Fruit fly (Drosophila melanogaster) whole organism, embryonic: ENCODE data around the gene CG7058.
A peak's percentile ranks its signal among the peaks of the same experiment; 100 is the strongest.

Source experiments
- Abd-B ChIP-seq: fragments of 200-800 bp; sonication (Bioruptor generic); optimal IDR thresholded peaks from 2 replicates; lab custom pipeline; 2018; ENCODE audit warnings: missing biosample characterization, mild to moderate bottlenecking, missing genetic modification characterization, moderate library complexity
- Ada2b ChIP-seq: fragments of 200-800 bp; sonication (Bioruptor generic); IDR thresholded peaks from 2 replicates; pipeline ENCODE4 v1.3.6; 2022; ENCODE audit warnings: missing biosample characterization, missing genetic modification characterization
- CG10431 ChIP-seq: fragments of 200-800 bp; sonication (Bioruptor generic); optimal IDR thresholded peaks from 3 replicates; lab custom pipeline; 2018; ENCODE audit warnings: missing biosample characterization, mild to moderate bottlenecking, missing genetic modification characterization
- CG11398 ChIP-seq: fragments of 200-800 bp; sonication (Bioruptor generic); optimal IDR thresholded peaks from 2 replicates; lab custom pipeline; 2016; ENCODE audit warnings: missing biosample characterization, missing genetic modification characterization
- CG11504 ChIP-seq: fragments of 200-800 bp; sonication (Bioruptor generic); optimal IDR thresholded peaks from 3 replicates; lab custom pipeline; 2019; ENCODE audit warnings: missing biosample characterization, mild to moderate bottlenecking, missing genetic modification characterization, moderate library complexity
- CG15601 ChIP-seq: fragments of 200-800 bp; sonication (Bioruptor generic); optimal IDR thresholded peaks from 3 replicates; lab custom pipeline; 2019; ENCODE audit warnings: missing biosample characterization, mild to moderate bottlenecking, missing genetic modification characterization, moderate library complexity
- CG16813 ChIP-seq: fragments of 200-800 bp; sonication (Bioruptor generic); IDR thresholded peaks from 3 replicates; pipeline ENCODE4 v1.3.6; 2022; ENCODE audit warnings: missing biosample characterization, missing genetic modification characterization; ENCODE audit not compliant: partially characterized antibody
- CG3847 ChIP-seq: fragments of 200-800 bp; sonication (Bioruptor generic); IDR thresholded peaks from 2 replicates; pipeline ENCODE4 v1.3.6; 2022; ENCODE audit warnings: missing biosample characterization, missing genetic modification characterization
- CG3995 ChIP-seq: fragments of 200-800 bp; sonication (Bioruptor generic); optimal IDR thresholded peaks from 3 replicates; lab custom pipeline; 2016; ENCODE audit warnings: missing biosample characterization, missing genetic modification characterization
- CG42726 ChIP-seq: fragments of 200-800 bp; sonication (Bioruptor generic); IDR thresholded peaks from 2 replicates; pipeline ENCODE4 v1.3.6; 2022; ENCODE audit warnings: missing biosample characterization, missing genetic modification characterization; ENCODE audit not compliant: partially characterized antibody
- CG5180 ChIP-seq: fragments of 200-800 bp; sonication (Bioruptor generic); optimal IDR thresholded peaks from 3 replicates; lab custom pipeline; 2017; ENCODE audit warnings: missing biosample characterization, missing genetic modification characterization, mild to moderate bottlenecking, moderate library complexity, missing genetic modification reagents
- CG8290 ChIP-seq, 3 experiments: fragments of 200-800 bp; sonication (Bioruptor generic); optimal IDR thresholded peaks; 2 replicates each; lab custom pipeline; 2016 to 2019; ENCODE audit warnings: missing biosample characterization in 3 of 3, missing genetic modification characterization in 3 of 3, mild to moderate bottlenecking in 2 of 3, moderate library complexity in 1 of 3
- CG8478 ChIP-seq: fragments of >200 bp; optimal IDR thresholded peaks from 2 replicates; lab custom pipeline; 2018
- CG9817 ChIP-seq: fragments of 200-800 bp; sonication (Bioruptor generic); optimal IDR thresholded peaks from 2 replicates; lab custom pipeline; 2018; ENCODE audit warnings: missing biosample characterization, mild to moderate bottlenecking, missing genetic modification characterization, moderate library complexity
- Deaf1 ChIP-seq: fragments of 200-800 bp; optimal IDR thresholded peaks from 3 replicates; lab custom pipeline; 2019; ENCODE audit warnings: missing biosample characterization, mild to moderate bottlenecking, missing genetic modification characterization, moderate library complexity
- Dip3 ChIP-seq: fragments of 200-800 bp; sonication (Bioruptor generic); optimal IDR thresholded peaks from 3 replicates; lab custom pipeline; 2016; ENCODE audit warnings: missing biosample characterization, missing genetic modification characterization
- Ets65A ChIP-seq: fragments of 200-800 bp; sonication (Bioruptor generic); peaks from one replicate; lab custom pipeline; 2016; ENCODE audit warnings: missing biosample characterization, missing genetic modification characterization
- Jarid2 ChIP-seq: fragments of 200-800 bp; sonication (Bioruptor generic); optimal IDR thresholded peaks from 3 replicates; lab custom pipeline; 2017; ENCODE audit warnings: mild to moderate bottlenecking, missing biosample characterization, missing genetic modification reagents, missing genetic modification characterization
- Mad ChIP-seq: fragments of 200-800 bp; sonication (Bioruptor generic); optimal IDR thresholded peaks from 2 replicates; lab custom pipeline; 2016; ENCODE audit warnings: missing biosample characterization, missing genetic modification characterization
- Med ChIP-seq: fragments of 200-800 bp; sonication (Bioruptor generic); peaks from one replicate; lab custom pipeline; 2016; ENCODE audit warnings: missing biosample characterization, missing genetic modification characterization, mild to moderate bottlenecking, inconsistent platforms, moderate library complexity
- Neu2 ChIP-seq: fragments of 200-800 bp; sonication (Bioruptor generic); optimal IDR thresholded peaks from 3 replicates; lab custom pipeline; 2016; ENCODE audit warnings: missing biosample characterization, missing genetic modification characterization, borderline replicate concordance
- Trl ChIP-seq, 3 experiments: fragments of >200 bp in 2 of 3; fragments of 200-800 bp in 1 of 3; sonication (Bioruptor generic) in 1 of 3; optimal IDR thresholded peaks; 2 replicates in 1 of 3; 3 replicates in 2 of 3; lab custom pipeline; 2016 to 2017; ENCODE audit warnings: missing biosample characterization in 1 of 3, missing genetic modification characterization in 1 of 3
- Vsx1 ChIP-seq: fragments of 200-800 bp; sonication (Bioruptor generic); optimal IDR thresholded peaks from 2 replicates; lab custom pipeline; 2017; ENCODE audit warnings: missing biosample characterization, mild to moderate bottlenecking, missing genetic modification characterization, missing genetic modification reagents
- YL-1 ChIP-seq: fragments of 200-800 bp; sonication (Bioruptor generic); optimal IDR thresholded peaks from 3 replicates; lab custom pipeline; 2017; ENCODE audit warnings: missing biosample characterization, mild to moderate bottlenecking, missing genetic modification characterization
- ab ChIP-seq: fragments of 200-800 bp; sonication (Bioruptor generic); optimal IDR thresholded peaks from 2 replicates; lab custom pipeline; 2016; ENCODE audit warnings: missing biosample characterization, missing genetic modification characterization
- aop ChIP-seq: fragments of 200-800 bp; sonication (Bioruptor generic); IDR thresholded peaks from 2 replicates; pipeline ENCODE4 v1.3.6; 2022; ENCODE audit warnings: missing biosample characterization, missing genetic modification characterization
- br ChIP-seq: fragments of >200 bp; optimal IDR thresholded peaks from 2 replicates; lab custom pipeline; 2017
- chm ChIP-seq: fragments of 200-800 bp; sonication (Bioruptor generic); IDR thresholded peaks from 2 replicates; pipeline ENCODE4 v1.3.6; 2022; ENCODE audit warnings: missing biosample characterization, missing genetic modification characterization
- ci ChIP-seq: fragments of 200-800 bp; sonication (Bioruptor generic); IDR thresholded peaks from 3 replicates; pipeline ENCODE4 v1.3.6; 2022; ENCODE audit warnings: missing biosample characterization, missing genetic modification characterization
- dmrt11E ChIP-seq: fragments of 200-800 bp; sonication (Bioruptor generic); optimal IDR thresholded peaks from 3 replicates; lab custom pipeline; 2018; ENCODE audit warnings: missing biosample characterization, mild to moderate bottlenecking, missing genetic modification characterization, moderate library complexity
- emc ChIP-seq: fragments of 200-800 bp; sonication (Bioruptor generic); optimal IDR thresholded peaks from 2 replicates; lab custom pipeline; 2016; ENCODE audit warnings: missing biosample characterization, missing genetic modification characterization
- ewg ChIP-seq: fragments of 200-800 bp; sonication (Bioruptor generic); optimal IDR thresholded peaks from 3 replicates; lab custom pipeline; 2017; ENCODE audit warnings: mild to moderate bottlenecking, missing biosample characterization, missing genetic modification reagents, missing genetic modification characterization
- gem ChIP-seq: fragments of 200-800 bp; sonication (Bioruptor generic); optimal IDR thresholded peaks from 2 replicates; lab custom pipeline; 2019; ENCODE audit warnings: missing biosample characterization, mild to moderate bottlenecking, missing genetic modification characterization, moderate library complexity
- her ChIP-seq: fragments of 200-800 bp; sonication (Bioruptor generic); optimal IDR thresholded peaks from 2 replicates; lab custom pipeline; 2016; ENCODE audit warnings: missing biosample characterization, missing genetic modification characterization
- hkb ChIP-seq, 2 experiments: fragments of 200-800 bp in 1 of 2; fragments of >200 bp in 1 of 2; sonication (Bioruptor generic) in 1 of 2; IDR thresholded peaks in 1 of 2; optimal IDR thresholded peaks in 1 of 2; 2 replicates each; pipeline versions ENCODE4 v1.3.6 to Lab custom; 2017 to 2022; ENCODE audit warnings: missing biosample characterization in 1 of 2, missing genetic modification characterization in 1 of 2
- hth ChIP-seq: fragments of >200 bp; optimal IDR thresholded peaks from 2 replicates; lab custom pipeline; 2017; ENCODE audit warnings: inconsistent platforms
- jumu ChIP-seq: fragments of 200-800 bp; sonication (Bioruptor generic); optimal IDR thresholded peaks from 3 replicates; lab custom pipeline; 2016; ENCODE audit warnings: missing biosample characterization, missing genetic modification characterization
- ken ChIP-seq: fragments of 200-800 bp; sonication (Bioruptor generic); IDR thresholded peaks from 3 replicates; pipeline ENCODE4 v1.3.6; 2022; ENCODE audit warnings: missing biosample characterization, missing genetic modification characterization
- kni ChIP-seq: fragments of 200-800 bp; sonication (Bioruptor generic); optimal IDR thresholded peaks from 3 replicates; lab custom pipeline; 2017; ENCODE audit warnings: mild to moderate bottlenecking, missing biosample characterization, missing genetic modification reagents, missing genetic modification characterization
- mirr ChIP-seq: fragments of 200-800 bp; sonication (Bioruptor generic); optimal IDR thresholded peaks from 3 replicates; lab custom pipeline; 2018; ENCODE audit warnings: missing biosample characterization, mild to moderate bottlenecking, missing genetic modification characterization
- nom ChIP-seq: fragments of 200-800 bp; sonication (Bioruptor generic); optimal IDR thresholded peaks from 2 replicates; lab custom pipeline; 2017; ENCODE audit warnings: missing biosample characterization, missing genetic modification characterization, mild to moderate bottlenecking, moderate library complexity, missing genetic modification reagents
- pnt ChIP-seq: fragments of 200-800 bp; sonication (Bioruptor generic); optimal IDR thresholded peaks from 3 replicates; lab custom pipeline; 2016; ENCODE audit warnings: missing biosample characterization, missing genetic modification characterization
- pzg ChIP-seq: fragments of 200-800 bp; sonication (Bioruptor generic); optimal IDR thresholded peaks from 3 replicates; lab custom pipeline; 2018; ENCODE audit warnings: missing biosample characterization, mild to moderate bottlenecking, missing genetic modification characterization, moderate library complexity
- run ChIP-seq: fragments of 200-800 bp; sonication (Bioruptor generic); optimal IDR thresholded peaks from 3 replicates; lab custom pipeline; 2018; ENCODE audit warnings: missing biosample characterization, mild to moderate bottlenecking, missing genetic modification characterization
- salm ChIP-seq: fragments of 200-800 bp; sonication (Bioruptor generic); optimal IDR thresholded peaks from 2 replicates; lab custom pipeline; 2018; ENCODE audit warnings: missing biosample characterization, mild to moderate bottlenecking, missing genetic modification characterization
- sens ChIP-seq: fragments of 200-800 bp; sonication (Bioruptor generic); peaks from one replicate; lab custom pipeline; 2016; ENCODE audit warnings: missing biosample characterization, missing genetic modification characterization
- sna ChIP-seq: fragments of 200-800 bp; sonication (Bioruptor generic); IDR thresholded peaks from 2 replicates; pipeline ENCODE4 v1.3.6; 2022; ENCODE audit warnings: missing biosample characterization, missing genetic modification characterization; ENCODE audit not compliant: partially characterized antibody
- tgo ChIP-seq: fragments of 200-800 bp; sonication (Bioruptor generic); IDR thresholded peaks from 3 replicates; pipeline ENCODE4 v1.3.6; 2022; ENCODE audit warnings: missing biosample characterization, missing genetic modification characterization
- yki ChIP-seq: fragments of >200 bp; optimal IDR thresholded peaks from 3 replicates; lab custom pipeline; 2018

CG7058 gene

DNA sequence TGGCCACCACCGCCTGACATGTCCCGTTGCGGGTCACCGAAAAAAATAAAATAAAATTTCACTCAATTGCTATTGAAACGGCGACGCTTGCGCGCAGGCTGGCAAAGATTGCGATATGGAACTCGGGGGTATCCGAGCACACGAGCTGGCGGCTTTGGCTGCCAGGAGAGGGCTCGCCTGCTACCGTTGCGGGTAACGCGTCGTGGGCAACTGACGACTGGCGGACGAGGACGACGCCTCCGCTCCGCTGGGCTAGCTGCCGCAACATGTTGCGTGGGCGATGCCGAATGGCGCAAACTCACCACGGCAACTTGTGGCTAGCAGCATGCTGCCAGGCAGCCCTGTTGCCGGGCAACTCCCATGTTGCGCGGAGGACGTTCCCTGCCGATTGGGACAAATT is 32.7 kb upstream of the CG7058 start, which contains the start of gene CCKLR-17D3:
Gene CCKLR-17D3, minus strand, starts transcription at position 211 of the 400 bp plus-strand sequence.
- TF ChIP-seq aop (no peak), Med (GFP tag; lab: Kevin White, UChicago) (peak; percentile 87), ci (0 out of 3 replicates have a peak, but pooled peaks have one; percentile 55), nom (GFP tag; lab: Kevin White, UChicago) (peak; percentile 5), CG42726 (GFP tag; lab: Robert Waterston, UW) (peak; percentile 29; the same call in 1 of the 2 replicates), sens (peak; percentile 72), Jarid2 (GFP tag; lab: Kevin White, UChicago) (peak; percentile 71), mirr (no peak), CG16813 (0 out of 3 replicates have a peak, but pooled peaks have one; percentile 14), CG5180 (GFP tag; lab: Kevin White, UChicago) (peak; percentile 27), Trl (optimal IDR thresholded peaks at IDR 0.05; lab: Kevin White, UChicago) (no peak), Trl (GFP tag; optimal IDR thresholded peaks at IDR 0.05; lab: Kevin White, UChicago) (no peak), Dip3 (GFP tag; lab: Kevin White, UChicago) (no peak), pnt (GFP tag; lab: Kevin White, UChicago) (no peak), Mad (GFP tag; lab: Kevin White, UChicago) (peak; percentile 2), ewg (GFP tag; lab: Kevin White, UChicago) (peak; percentile 74), Ets65A (GFP tag; lab: Kevin White, UChicago) (peak; percentile 27), chm (0 out of 2 replicates have a peak, but pooled peaks have one; percentile 23), CG11504 (tag; lab: Kevin White, UChicago) (peak; percentile 99), CG8290 (GFP tag; optimal IDR thresholded peaks at IDR 0.05; lab: Kevin White, UChicago) (no peak), CG8290 (tag; optimal IDR thresholded peaks at IDR 0.05; lab: Kevin White, UChicago) (peak in 1 of 2 experiments; percentile 23), CG3995 (GFP tag; lab: Kevin White, UChicago) (no peak), Deaf1 (tag; lab: Kevin White, UChicago) (peak; percentile 88)

DNA sequence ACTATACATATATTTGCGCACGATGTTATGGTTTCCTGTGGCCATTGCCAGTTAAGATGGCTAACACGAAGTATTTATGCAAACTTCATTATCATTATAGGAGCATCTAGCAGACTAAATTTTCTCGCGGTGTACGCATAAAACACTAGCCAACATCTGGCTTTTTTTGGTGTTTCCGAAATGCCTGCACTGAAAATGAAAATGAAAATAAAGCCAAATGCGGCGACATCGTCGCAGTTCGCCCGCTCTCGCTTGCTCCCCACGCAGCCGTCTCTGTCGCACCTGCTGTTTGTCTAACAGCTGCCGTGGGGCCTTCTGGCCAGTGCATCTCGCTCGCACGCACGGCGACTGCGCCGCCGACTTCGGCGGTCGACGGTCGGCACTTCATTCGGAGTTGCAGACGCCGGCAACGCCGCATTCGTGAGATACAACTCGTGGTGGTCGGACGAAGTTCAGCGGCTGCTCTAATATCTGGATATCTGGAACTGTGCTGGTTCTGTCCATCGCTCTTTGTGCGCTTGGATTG is 31.6 kb upstream of the CG7058 start, which contains the start of gene CG6891:
Gene CG6891, plus strand, starts transcription at position 411 of the 526 bp plus-strand sequence.
- TF ChIP-seq CG8478 (lab: Kevin White, UChicago) (peak; percentile 63), CG9817 (tag; lab: Kevin White, UChicago) (peak; percentile 19), br (no peak), Ada2b (GFP tag; lab: Robert Waterston, UW) (no peak), CG3847 (GFP tag; lab: Robert Waterston, UW) (0 out of 2 replicates have a peak, but pooled peaks have one; percentile 13), her (GFP tag; lab: Kevin White, UChicago) (no peak), emc (GFP tag; lab: Kevin White, UChicago) (no peak), YL-1 (GFP tag; lab: Kevin White, UChicago) (peak; percentile 30), CG15601 (peak; percentile 33), sna (GFP tag; lab: Robert Waterston, UW) (no peak), jumu (GFP tag; lab: Kevin White, UChicago) (peak; percentile 5), ken (GFP tag; lab: Robert Waterston, UW) (peak; percentile 29; the same call in 1 of the 3 replicates), Neu2 (GFP tag; lab: Kevin White, UChicago) (no peak), ab (GFP tag; lab: Kevin White, UChicago) (no peak), CG10431 (GFP tag; lab: Kevin White, UChicago) (peak; percentile 47), CG11398 (GFP tag; lab: Kevin White, UChicago) (no peak), Abd-B (GFP tag; lab: Kevin White, UChicago) (peak; percentile 37), gem (tag; lab: Kevin White, UChicago) (peak; percentile 55), kni (GFP tag; lab: Kevin White, UChicago) (peak; percentile 28), yki (lab: Kevin White, UChicago) (no peak), tgo (GFP tag; lab: Robert Waterston, UW) (peak; percentile 23; the same call in 1 of the 3 replicates), pzg (GFP tag; lab: Kevin White, UChicago) (no peak), hkb (optimal IDR thresholded peaks at IDR 0.05; lab: Kevin White, UChicago) (no peak), hkb (GFP tag; IDR thresholded peaks at IDR 0.05; lab: Robert Waterston, UW) (peak; percentile 29; the same call in 1 of the 2 replicates), dmrt11E (peak; percentile 46), aop (no peak), salm (no peak), run (tag; lab: Kevin White, UChicago) (no peak), Vsx1 (no peak), hth (lab: Kevin White, UChicago) (no peak)
